Fruit fly (Drosophila melanogaster): ENCODE measurements around the gene csw.
A peak's percentile ranks its signal among the peaks of the same experiment; 100 is the strongest.

The csw gene

DNA sequence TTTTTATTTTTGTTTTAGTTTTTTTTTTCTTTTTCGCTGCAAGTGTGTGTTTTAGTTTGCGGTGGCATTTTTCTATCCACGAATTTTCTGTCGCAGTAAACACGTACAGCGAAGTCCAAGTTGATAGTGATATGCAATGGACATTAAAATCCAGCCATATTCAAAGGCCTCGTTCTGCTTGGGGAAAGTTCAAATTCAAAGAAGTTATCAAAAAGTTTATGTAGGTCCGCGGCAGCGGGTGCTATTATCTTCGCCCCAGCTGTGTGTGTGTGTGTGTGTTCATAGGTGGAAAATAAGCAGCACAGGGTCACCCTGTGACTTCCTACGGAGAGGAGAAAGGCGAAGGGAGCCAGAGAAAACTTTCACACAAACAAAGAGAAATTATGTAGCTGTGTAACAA is 6.5 kb upstream of the csw start (continued):
- TF ChIP-seq sr (GFP tag; IDR thresholded peaks at IDR 0.05) (no peak; the same call in 2 of the 3 replicates), PHDP (tag; optimal IDR thresholded peaks at IDR 0.05) (peak; percentile 54), CG14667 (GFP tag; IDR thresholded peaks at IDR 0.05) (peak; percentile 51), Scr (GFP tag; IDR thresholded peaks at IDR 0.05; ENCODE audit: partially characterized antibody) (no peak), Dref (GFP tag; IDR thresholded peaks at IDR 0.05) (no peak), ac (GFP tag; optimal IDR thresholded peaks at IDR 0.05) (no peak), scrt (GFP tag; optimal IDR thresholded peaks at IDR 0.05) (no peak), dmrt99B (tag; optimal IDR thresholded peaks at IDR 0.05) (peak; percentile 76), CG2202 (tag; optimal IDR thresholded peaks at IDR 0.05) (no peak), ranshi (GFP tag; IDR thresholded peaks at IDR 0.05) (peak; percentile 57), psq (GFP tag; optimal IDR thresholded peaks at IDR 0.05) (no peak), pum (GFP tag; optimal IDR thresholded peaks at IDR 0.05) (peak; percentile 36), HLH4C (GFP tag; IDR thresholded peaks at IDR 0.05; ENCODE audit: partially characterized antibody) (no peak), sna (GFP tag; IDR thresholded peaks at IDR 0.05; ENCODE audit: partially characterized antibody) (no peak), CG5180 (GFP tag; optimal IDR thresholded peaks at IDR 0.05) (peak; percentile 12), mld (GFP tag; IDR thresholded peaks at IDR 0.05; ENCODE audit: partially characterized antibody) (no peak), CG12942 (GFP tag; optimal IDR thresholded peaks at IDR 0.05) (peak; percentile 31), CG2678 (tag; optimal IDR thresholded peaks at IDR 0.05) (peak; percentile 57), CG8089 (GFP tag; optimal IDR thresholded peaks at IDR 0.05) (peak; percentile 43), fd64A (GFP tag; optimal IDR thresholded peaks at IDR 0.05) (no peak), CG1233 (GFP tag; optimal IDR thresholded peaks at IDR 0.05) (peak; percentile 7), CG15073 (GFP tag; optimal IDR thresholded peaks at IDR 0.05) (no peak), CHES-1-like (GFP tag; optimal IDR thresholded peaks at IDR 0.05) (peak; percentile 29), jumu (GFP tag; optimal IDR thresholded peaks at IDR 0.05) (peak; percentile 62), CG2129 (GFP tag; IDR thresholded peaks at IDR 0.05; ENCODE audit: partially characterized antibody) (no peak), lola (GFP tag; optimal IDR thresholded peaks at IDR 0.05) (peak in 1 of 3 experiments; percentile 44), Gsc (GFP tag; IDR thresholded peaks at IDR 0.05) (peak; percentile 24; the same call in 1 of the 2 replicates), NfI (GFP tag; optimal IDR thresholded peaks at IDR 0.05) (peak; percentile 68), CG18262 (tag; optimal IDR thresholded peaks at IDR 0.05) (peak; percentile 69), CG10267 (tag; optimal IDR thresholded peaks at IDR 0.05) (peak; percentile 5), gcm (GFP tag; optimal IDR thresholded peaks at IDR 0.05) (peak; percentile 21), CG4282 (GFP tag; optimal IDR thresholded peaks at IDR 0.05) (no peak), schlank (tag; optimal IDR thresholded peaks at IDR 0.05) (peak; percentile 26), br (optimal IDR thresholded peaks at IDR 0.05) (no peak), CG17328 (GFP tag; IDR thresholded peaks at IDR 0.05) (peak; percentile 77), CG17612 (GFP tag; IDR thresholded peaks at IDR 0.05) (no peak), HHEX (GFP tag; optimal IDR thresholded peaks at IDR 0.05) (peak; percentile 15), Antp (GFP tag; optimal IDR thresholded peaks at IDR 0.05) (peak; percentile 42), Hr51 (GFP tag; optimal IDR thresholded peaks at IDR 0.05) (peak in 1 of 2 experiments; percentile 71), BEAF-32 (GFP tag; optimal IDR thresholded peaks at IDR 0.05) (no peak), stwl (tag; optimal IDR thresholded peaks at IDR 0.05) (no peak), Stat92E (GFP tag; optimal IDR thresholded peaks at IDR 0.05) (no peak), CG13296 (GFP tag; optimal IDR thresholded peaks at IDR 0.05) (no peak), bab2 (GFP tag; optimal IDR thresholded peaks at IDR 0.05) (peak; percentile 70), CG7987 (GFP tag; optimal IDR thresholded peaks at IDR 0.05) (no peak), tll (GFP tag; optimal IDR thresholded peaks at IDR 0.05) (no peak), kah (GFP tag; optimal IDR thresholded peaks at IDR 0.05) (peak; percentile 39), CG13424 (tag; optimal IDR thresholded peaks at IDR 0.05) (peak; percentile 47), trh (GFP tag; optimal IDR thresholded peaks at IDR 0.05) (no peak)

All from whole organism, embryonic.